Fruit fly (Drosophila melanogaster) ovary, adult (tissue): ENCODE data around the gene Gli.
A peak's percentile ranks its signal among the peaks of the same experiment; 100 is the strongest.
"Not testable (repeated sequence)": the region's sequence is repeated elsewhere in the genome, so short reads cannot be mapped to it uniquely, and the experiment has no call there.

Experiments used
- CG17801 ChIP-seq: fragments of 200-800 bp; optimal IDR thresholded peaks from 2 replicates; lab custom pipeline; 2019; ENCODE audit warnings: missing biosample characterization, mild to moderate bottlenecking, missing genetic modification characterization, moderate library complexity; ENCODE audit not compliant: partially characterized antibody

Gene Gli

dm6 chr2L:15750523-15751258 lies 11.9 kb downstream of the Gli start, which contains the start of gene ND-B17:
Gene ND-B17, minus strand, starts transcription at chr2L:15751078.
- no peak for TF ChIP-seq CG17801

DNA sequence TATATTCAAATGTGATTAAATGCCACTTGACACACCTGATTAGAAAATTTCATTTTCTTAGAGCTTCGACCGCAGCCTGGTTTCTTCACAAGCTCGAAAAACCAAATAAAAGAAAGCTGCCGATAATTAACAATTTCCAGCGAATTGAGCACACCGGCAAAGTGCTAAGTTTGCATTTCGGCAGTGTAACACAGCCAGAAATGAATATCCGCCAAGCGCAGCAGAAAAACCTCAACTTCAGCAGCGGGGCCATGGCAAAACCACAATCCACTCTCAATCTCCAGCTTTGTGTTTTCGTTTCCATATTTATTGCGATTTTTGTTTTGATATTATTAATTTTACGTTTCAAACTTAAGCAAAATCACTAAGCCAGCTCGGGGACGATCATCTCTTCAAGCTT lies 13.2 kb downstream of the Gli start:
- TF ChIP-seq CG17801: peak; percentile 50

DNA sequence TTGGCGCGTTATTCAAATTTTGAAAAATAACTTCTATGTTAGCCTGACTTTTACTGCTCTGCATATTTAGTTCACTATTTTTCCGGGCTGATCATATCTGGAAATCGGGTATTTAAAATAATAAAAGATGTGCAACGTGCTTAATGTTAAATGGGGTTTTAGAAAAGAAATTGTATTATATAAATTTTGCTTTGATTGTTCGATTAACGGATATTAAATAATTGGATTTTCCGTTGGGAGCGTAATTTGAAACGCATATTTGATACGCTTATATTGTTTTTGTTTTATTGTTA lies 14.4 kb downstream of the Gli start:
- TF ChIP-seq CG17801: no peak

DNA sequence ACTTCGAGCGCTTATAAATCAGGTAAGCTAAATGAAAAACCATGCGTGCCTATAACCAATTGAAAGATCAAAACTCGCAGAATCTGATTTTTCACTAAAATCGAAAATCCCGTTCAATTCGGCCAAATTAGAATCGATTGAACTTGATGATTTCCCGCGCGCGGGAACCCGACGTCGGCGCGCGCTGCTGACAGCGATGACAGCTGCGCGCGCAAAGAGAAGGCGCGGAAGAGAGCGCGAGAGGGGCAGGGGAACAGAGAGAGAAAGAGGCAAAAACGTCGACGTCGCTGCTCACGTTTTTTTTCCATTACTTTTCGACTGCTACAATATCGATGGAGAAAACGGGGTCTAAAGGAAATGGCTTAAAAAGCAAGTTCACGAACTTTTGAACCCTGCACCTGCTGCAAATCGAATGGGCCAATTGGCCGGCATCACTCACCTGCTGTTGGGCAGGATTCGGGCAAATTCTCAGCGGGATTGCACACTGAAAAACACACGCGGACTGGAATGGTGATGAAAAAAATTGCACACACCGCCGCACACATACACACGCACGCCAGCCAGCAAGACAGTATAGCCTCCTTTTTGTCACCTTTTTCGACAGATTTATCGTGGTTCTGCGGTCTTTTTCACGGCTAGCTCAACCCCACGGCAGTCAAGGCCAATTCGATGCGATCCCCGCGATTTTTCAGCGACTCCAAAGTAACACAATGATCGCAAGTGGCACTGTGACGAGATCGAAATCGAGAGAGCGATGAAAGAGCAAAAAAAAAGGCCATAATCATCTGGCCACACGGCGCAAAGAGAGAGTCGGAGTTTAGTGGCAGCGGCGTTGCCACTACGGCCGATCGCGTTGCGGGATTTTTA lies 14.9 kb downstream of the Gli start, which contains the start of gene CycE:
Gene CycE (minus strand): TSS at position 757 of the 867 bp plus-strand sequence.
- no peak for TF ChIP-seq CG17801

dm6 chr2L:15746600-15747393 lies 15.8 kb downstream of the Gli start:
- TF ChIP-seq CG17801: peak; percentile 84

DNA sequence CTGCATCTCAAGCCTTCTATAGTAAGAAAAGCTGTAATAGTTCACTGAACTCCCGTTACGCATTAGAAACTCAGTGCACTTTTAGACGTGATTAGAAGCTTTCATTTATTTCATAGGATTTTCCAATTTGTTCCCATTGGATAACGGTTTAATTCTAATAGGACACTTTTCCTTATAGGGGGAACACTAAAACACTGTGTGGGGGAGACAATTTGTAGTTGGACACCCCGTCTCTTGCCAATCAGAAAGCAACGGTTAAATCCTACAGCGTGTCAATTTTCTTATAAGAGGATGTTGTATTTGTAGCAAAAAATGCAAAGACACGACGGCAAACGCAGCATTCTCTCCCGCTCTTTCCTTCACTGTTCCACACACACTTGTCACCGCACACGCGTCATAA lies 16.6 kb downstream of the Gli start:
- TF ChIP-seq CG17801: no peak

dm6 chr2L:15745036-15745854 lies 17.3 kb downstream of the Gli start:
- peak; percentile 52 for TF ChIP-seq CG17801

dm6 chr2L:15743578-15743977 lies 19.0 kb downstream of the Gli start:
- TF ChIP-seq CG17801: no peak

DNA sequence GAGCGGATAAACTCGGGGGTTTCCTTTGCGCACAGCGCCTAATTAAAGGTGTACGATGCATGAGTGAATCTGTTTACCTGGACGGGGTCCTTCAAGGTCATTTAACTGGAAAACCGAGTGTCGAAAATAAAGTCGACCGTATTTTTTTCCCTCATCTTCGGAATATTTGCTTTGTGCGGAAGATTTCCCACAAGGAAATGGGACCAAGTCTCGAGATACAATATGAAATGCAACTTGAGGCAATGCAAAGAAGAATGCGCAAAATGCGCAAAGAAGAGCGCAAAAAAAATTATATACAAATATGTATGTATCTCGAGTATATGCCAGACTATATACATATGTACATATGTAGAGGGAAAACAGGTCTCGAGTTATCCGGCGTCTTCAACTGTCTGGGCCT lies 19.6 kb downstream of the Gli start:
- no peak for TF ChIP-seq CG17801

- TF ChIP-seq CG17801: no peak
Measured at dm6 chr2L:15741418-15741817, 21.1 kb downstream of the Gli start.

- no peak for TF ChIP-seq CG17801
Measured at dm6 chr2L:15740918-15741317, 21.6 kb downstream of the Gli start.

DNA sequence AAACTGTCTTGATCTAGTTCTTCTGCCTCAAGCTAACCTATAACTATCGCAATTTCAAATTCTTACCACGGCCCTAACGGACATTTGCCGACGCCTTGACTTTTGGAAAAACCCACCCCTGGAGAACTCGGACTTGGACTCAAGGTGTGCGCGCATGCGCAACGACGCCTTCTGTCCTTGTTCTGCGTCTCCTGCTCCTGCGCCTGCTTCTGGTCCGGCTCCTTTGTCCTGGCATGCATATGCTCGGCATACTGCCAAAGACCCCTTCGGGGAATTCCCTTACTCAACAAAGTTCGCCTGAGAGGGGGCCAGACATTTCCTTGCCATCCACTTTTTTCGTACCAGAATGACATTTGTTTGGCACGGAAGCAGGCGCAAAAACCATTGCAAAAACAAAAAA lies 26.6 kb downstream of the Gli start:
- TF ChIP-seq CG17801: no peak

DNA sequence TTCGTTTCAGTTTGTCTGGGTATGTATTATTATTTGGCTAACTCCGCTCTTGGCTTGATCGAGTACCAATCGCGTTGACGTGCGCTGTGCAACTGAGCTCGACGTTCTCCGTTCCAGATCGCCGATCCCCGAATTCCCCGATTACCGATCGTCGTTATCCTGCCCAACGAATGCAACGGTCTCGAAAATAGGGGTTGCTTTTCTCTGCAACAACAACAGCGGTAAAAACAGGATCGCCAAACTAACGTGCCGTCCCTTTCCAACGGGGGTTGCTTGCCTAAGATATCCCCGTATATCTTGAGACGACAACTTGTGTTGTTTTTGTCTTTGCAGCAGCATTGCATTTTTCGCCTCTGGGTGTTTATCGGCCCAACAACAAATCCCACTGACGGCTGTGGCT lies 30.9 kb downstream of the Gli start:
- TF ChIP-seq CG17801: no peak

DNA sequence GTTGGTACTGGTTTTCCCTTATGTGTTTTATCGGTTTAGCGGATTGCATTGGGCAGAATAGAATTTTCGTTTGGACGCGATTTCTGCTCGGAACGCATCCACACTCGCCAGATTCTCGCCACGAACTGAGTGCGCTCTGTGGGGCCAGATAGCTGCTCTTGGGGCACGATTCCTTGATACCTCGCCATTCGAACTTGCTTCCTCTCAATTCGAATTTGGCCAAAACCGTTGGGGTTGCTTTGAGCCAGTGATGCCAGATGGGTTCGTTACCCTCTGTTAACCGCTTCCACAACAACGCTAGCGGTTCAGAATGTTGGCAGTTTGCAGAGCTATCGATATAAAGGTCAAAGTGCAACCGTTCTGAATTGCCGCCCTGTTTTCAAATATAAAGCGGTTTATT lies 44.4 kb downstream of the Gli start, which contains the start of gene stol:
Gene stol (minus strand): TSS at position 101 of the 400 bp plus-strand sequence.
- TF ChIP-seq CG17801: not testable (repeated sequence)

- not testable (repeated sequence) for TF ChIP-seq CG17801
Measured at dm6 chr2L:15710999-15711398, 51.6 kb downstream of the Gli start, which contains the start of gene CG43924. Gene CG43924, minus strand, starts transcription at chr2L:15711099.
